Fruit fly (Drosophila melanogaster) whole organism, prepupa: ENCODE measurements around the gene Ae2.

Experiments
- Blimp-1 ChIP-seq: fragments of 200-800 bp; sonication (Bioruptor generic); optimal IDR thresholded peaks from 3 replicates; lab custom pipeline; 2017; ENCODE audit warnings: missing biosample characterization, missing genetic modification characterization, mild to moderate bottlenecking, moderate library complexity, missing genetic modification reagents
- CG10631 ChIP-seq: fragments of 200-800 bp; sonication (Bioruptor generic); optimal IDR thresholded peaks from 2 replicates; lab custom pipeline; 2016; ENCODE audit warnings: missing biosample characterization, missing genetic modification characterization
- CG10669 ChIP-seq: fragments of 200-800 bp; sonication (Bioruptor generic); optimal IDR thresholded peaks from 3 replicates; lab custom pipeline; 2018; ENCODE audit warnings: missing biosample characterization, mild to moderate bottlenecking, missing genetic modification characterization, moderate library complexity
- CG11294 ChIP-seq: fragments of 200-800 bp; sonication (Bioruptor generic); IDR thresholded peaks from 2 replicates; pipeline ENCODE4 v1.3.6; 2022; ENCODE audit warnings: missing biosample characterization, missing genetic modification characterization
- CG11902 ChIP-seq: fragments of 200-800 bp; sonication (Bioruptor generic); optimal IDR thresholded peaks from 3 replicates; lab custom pipeline; 2016; ENCODE audit warnings: missing biosample characterization, missing genetic modification characterization
- CG15336 ChIP-seq: fragments of 200-800 bp; sonication (Bioruptor generic); IDR thresholded peaks from 2 replicates; pipeline ENCODE4 v1.3.6; 2022; ENCODE audit warnings: missing biosample characterization, missing genetic modification characterization
- CG1621 ChIP-seq: fragments of 200-800 bp; sonication (Bioruptor generic); optimal IDR thresholded peaks from 3 replicates; lab custom pipeline; 2018; ENCODE audit warnings: missing biosample characterization, mild to moderate bottlenecking, missing genetic modification characterization
- CG16779 ChIP-seq: fragments of 200-800 bp; sonication (Bioruptor generic); optimal IDR thresholded peaks from 3 replicates; lab custom pipeline; 2017; ENCODE audit warnings: missing biosample characterization, mild to moderate bottlenecking, missing genetic modification characterization
- CG3032 ChIP-seq: fragments of 200-800 bp; optimal IDR thresholded peaks from 2 replicates; lab custom pipeline; 2019; ENCODE audit warnings: missing biosample characterization, mild to moderate bottlenecking, missing genetic modification characterization, moderate library complexity
- CG31627 ChIP-seq: fragments of 200-800 bp; sonication (Bioruptor generic); optimal IDR thresholded peaks from 3 replicates; lab custom pipeline; 2016; ENCODE audit warnings: missing biosample characterization, missing genetic modification characterization
- CG32006 ChIP-seq: fragments of 200-800 bp; sonication (Bioruptor generic); optimal IDR thresholded peaks from 3 replicates; lab custom pipeline; 2017; ENCODE audit warnings: missing biosample characterization, mild to moderate bottlenecking, missing genetic modification characterization
- CG34406 ChIP-seq: fragments of 200-800 bp; sonication (Bioruptor generic); optimal IDR thresholded peaks from 3 replicates; lab custom pipeline; 2016; ENCODE audit warnings: missing biosample characterization, missing genetic modification characterization
- CG3919 ChIP-seq: fragments of 200-800 bp; sonication (Bioruptor generic); optimal IDR thresholded peaks from 3 replicates; lab custom pipeline; 2016; ENCODE audit warnings: missing biosample characterization, missing genetic modification characterization
- CG6163 ChIP-seq: fragments of 200-800 bp; sonication (Bioruptor generic); IDR thresholded peaks from 3 replicates; pipeline ENCODE4 v1.3.6; 2022; ENCODE audit warnings: missing biosample characterization, missing genetic modification characterization
- CG6276 ChIP-seq: fragments of 200-800 bp; sonication (Bioruptor generic); optimal IDR thresholded peaks from 2 replicates; lab custom pipeline; 2017; ENCODE audit warnings: missing biosample characterization, mild to moderate bottlenecking, missing genetic modification characterization
- CG6792 ChIP-seq: fragments of 200-800 bp; sonication (Bioruptor generic); optimal IDR thresholded peaks from 3 replicates; lab custom pipeline; 2016; ENCODE audit warnings: missing biosample characterization, missing genetic modification characterization
- CG6808 ChIP-seq: fragments of 200-800 bp; sonication (Bioruptor generic); optimal IDR thresholded peaks from 3 replicates; lab custom pipeline; 2017; ENCODE audit warnings: missing biosample characterization, missing genetic modification characterization, mild to moderate bottlenecking, moderate library complexity, missing genetic modification reagents
- CG6854 ChIP-seq: fragments of 200-800 bp; sonication (Bioruptor generic); optimal IDR thresholded peaks from 2 replicates; lab custom pipeline; 2017; ENCODE audit warnings: missing biosample characterization, mild to moderate bottlenecking, missing genetic modification characterization
- CG7368 ChIP-seq: fragments of 200-800 bp; sonication (Bioruptor generic); optimal IDR thresholded peaks from 3 replicates; lab custom pipeline; 2016; ENCODE audit warnings: missing biosample characterization, missing genetic modification characterization
- CG8119 ChIP-seq: fragments of 200-800 bp; sonication (Bioruptor generic); IDR thresholded peaks from 3 replicates; pipeline ENCODE4 v1.3.6; 2022; ENCODE audit warnings: missing biosample characterization, missing genetic modification characterization
- CG8319 ChIP-seq: fragments of 200-800 bp; sonication (Bioruptor generic); optimal IDR thresholded peaks from 3 replicates; lab custom pipeline; 2016; ENCODE audit warnings: missing biosample characterization, missing genetic modification characterization
- CG9139 ChIP-seq: fragments of 200-800 bp; sonication (Bioruptor generic); optimal IDR thresholded peaks from 3 replicates; lab custom pipeline; 2017; ENCODE audit warnings: missing biosample characterization, mild to moderate bottlenecking, missing genetic modification characterization
- Eip75B ChIP-seq: fragments of 200-800 bp; sonication (Bioruptor generic); optimal IDR thresholded peaks from 3 replicates; lab custom pipeline; 2016; ENCODE audit warnings: missing biosample characterization, missing genetic modification characterization
- Eip93F ChIP-seq: fragments of 200-800 bp; sonication (Bioruptor generic); optimal IDR thresholded peaks from 2 replicates; lab custom pipeline; 2016; ENCODE audit warnings: missing biosample characterization, mild to moderate bottlenecking, missing genetic modification characterization
- Ets21C ChIP-seq: fragments of 200-800 bp; sonication (Bioruptor generic); optimal IDR thresholded peaks from 3 replicates; lab custom pipeline; 2016; ENCODE audit warnings: missing biosample characterization, missing genetic modification characterization
- Ets96B ChIP-seq: fragments of 200-800 bp; optimal IDR thresholded peaks from 2 replicates; lab custom pipeline; 2019; ENCODE audit warnings: missing biosample characterization, mild to moderate bottlenecking, missing genetic modification characterization, moderate library complexity
- Gug ChIP-seq: fragments of 200-800 bp; sonication (Bioruptor generic); IDR thresholded peaks from 2 replicates; pipeline ENCODE4 v1.3.6; 2022; ENCODE audit warnings: missing biosample characterization, missing genetic modification characterization
- Hr38 ChIP-seq: sonication (Bioruptor generic); optimal IDR thresholded peaks from 2 replicates; lab custom pipeline; 2016; ENCODE audit warnings: missing biosample characterization, missing genetic modification characterization
- Hr39 ChIP-seq: fragments of 200-800 bp; sonication (Bioruptor generic); optimal IDR thresholded peaks from 2 replicates; lab custom pipeline; 2016; ENCODE audit warnings: missing biosample characterization, missing genetic modification characterization
- Hr4 ChIP-seq: fragments of 200-800 bp; sonication (Bioruptor generic); optimal IDR thresholded peaks from 3 replicates; lab custom pipeline; 2016; ENCODE audit warnings: missing biosample characterization, missing genetic modification characterization
- Lpt ChIP-seq: fragments of 200-800 bp; sonication (Bioruptor generic); optimal IDR thresholded peaks from 3 replicates; lab custom pipeline; 2016; ENCODE audit warnings: missing biosample characterization, missing genetic modification characterization
- Met ChIP-seq: fragments of 200-800 bp; sonication (Bioruptor generic); optimal IDR thresholded peaks from 3 replicates; lab custom pipeline; 2016; ENCODE audit warnings: missing biosample characterization, missing genetic modification characterization
- OdsH ChIP-seq: fragments of 200-800 bp; sonication (Bioruptor generic); optimal IDR thresholded peaks from 3 replicates; lab custom pipeline; 2016; ENCODE audit warnings: missing biosample characterization, missing genetic modification characterization
- Smox ChIP-seq: fragments of 200-800 bp; sonication (Bioruptor generic); optimal IDR thresholded peaks from 3 replicates; lab custom pipeline; 2016; ENCODE audit warnings: missing biosample characterization, missing genetic modification characterization
- Sox102F ChIP-seq: fragments of 200-800 bp; sonication (Bioruptor generic); optimal IDR thresholded peaks from 2 replicates; lab custom pipeline; 2016; ENCODE audit warnings: missing biosample characterization, mild to moderate bottlenecking, missing genetic modification characterization
- Sox14 ChIP-seq: fragments of 200-800 bp; sonication (Bioruptor generic); optimal IDR thresholded peaks from 3 replicates; lab custom pipeline; 2016; ENCODE audit warnings: missing biosample characterization, missing genetic modification characterization
- Sox15 ChIP-seq: fragments of 200-800 bp; sonication (Bioruptor generic); optimal IDR thresholded peaks from 3 replicates; lab custom pipeline; 2016; ENCODE audit warnings: missing biosample characterization, missing genetic modification characterization
- achi ChIP-seq: fragments of 200-800 bp; sonication (Bioruptor generic); optimal IDR thresholded peaks from 3 replicates; lab custom pipeline; 2016; ENCODE audit warnings: missing biosample characterization, missing genetic modification characterization
- cyc ChIP-seq: fragments of 200-800 bp; sonication (Bioruptor generic); optimal IDR thresholded peaks from 3 replicates; lab custom pipeline; 2016; ENCODE audit warnings: missing biosample characterization, missing genetic modification characterization
- dac ChIP-seq: fragments of 200-800 bp; sonication (Bioruptor generic); optimal IDR thresholded peaks from 2 replicates; lab custom pipeline; 2017; ENCODE audit warnings: missing biosample characterization, mild to moderate bottlenecking, missing genetic modification characterization
- dsx ChIP-seq: fragments of 200-800 bp; optimal IDR thresholded peaks from 3 replicates; lab custom pipeline; 2019; ENCODE audit warnings: missing biosample characterization, mild to moderate bottlenecking, missing genetic modification characterization, moderate library complexity; ENCODE audit not compliant: poor library complexity, severe bottlenecking
- eg ChIP-seq: fragments of 200-800 bp; sonication (Bioruptor generic); IDR thresholded peaks from 3 replicates; pipeline ENCODE4 v1.3.6; 2022; ENCODE audit warnings: missing biosample characterization, missing genetic modification characterization
- fd59A ChIP-seq: fragments of 200-800 bp; sonication (Bioruptor generic); optimal IDR thresholded peaks from 2 replicates; lab custom pipeline; 2017; ENCODE audit warnings: missing biosample characterization, mild to moderate bottlenecking, missing genetic modification characterization, missing genetic modification reagents
- fd85E ChIP-seq: fragments of 200-800 bp; sonication (Bioruptor generic); optimal IDR thresholded peaks from 3 replicates; lab custom pipeline; 2016; ENCODE audit warnings: missing biosample characterization, missing genetic modification characterization
- fkh ChIP-seq: fragments of 200-800 bp; sonication (Bioruptor generic); optimal IDR thresholded peaks from 3 replicates; lab custom pipeline; 2017; ENCODE audit warnings: missing biosample characterization, mild to moderate bottlenecking, missing genetic modification characterization, moderate library complexity
- lz ChIP-seq: fragments of 200-800 bp; sonication (Bioruptor generic); optimal IDR thresholded peaks from 3 replicates; lab custom pipeline; 2016; ENCODE audit warnings: missing biosample characterization, missing genetic modification characterization
- net ChIP-seq: fragments of 200-800 bp; sonication (Bioruptor generic); optimal IDR thresholded peaks from 3 replicates; lab custom pipeline; 2016; ENCODE audit warnings: missing biosample characterization, missing genetic modification characterization
- pdm3 ChIP-seq: fragments of 200-800 bp; sonication (Bioruptor generic); optimal IDR thresholded peaks from 3 replicates; lab custom pipeline; 2016; ENCODE audit warnings: missing biosample characterization, missing genetic modification characterization
- spab ChIP-seq: fragments of 200-800 bp; sonication (Bioruptor generic); optimal IDR thresholded peaks from 2 replicates; lab custom pipeline; 2017; ENCODE audit warnings: missing biosample characterization, mild to moderate bottlenecking, missing genetic modification characterization, missing genetic modification reagents
- ss ChIP-seq, 2 experiments: fragments of 200-800 bp; sonication (Bioruptor generic); optimal IDR thresholded peaks; 2 replicates in 1 of 2; 3 replicates in 1 of 2; lab custom pipeline; 2017 to 2018; ENCODE audit warnings: mild to moderate bottlenecking in 2 of 2, missing biosample characterization in 2 of 2, missing genetic modification characterization in 2 of 2, moderate library complexity in 1 of 2
- svp ChIP-seq: fragments of 200-800 bp; sonication (Bioruptor generic); peaks from one replicate; lab custom pipeline; 2016; ENCODE audit warnings: missing biosample characterization, missing genetic modification characterization
- topi ChIP-seq: fragments of 200-800 bp; sonication (Bioruptor generic); optimal IDR thresholded peaks from 3 replicates; lab custom pipeline; 2016; ENCODE audit warnings: missing biosample characterization, missing genetic modification characterization
- vri ChIP-seq: fragments of 200-800 bp; sonication (Bioruptor generic); optimal IDR thresholded peaks from 3 replicates; lab custom pipeline; 2016; ENCODE audit warnings: missing biosample characterization, mild to moderate bottlenecking, missing genetic modification characterization

The Ae2 gene

DNA sequence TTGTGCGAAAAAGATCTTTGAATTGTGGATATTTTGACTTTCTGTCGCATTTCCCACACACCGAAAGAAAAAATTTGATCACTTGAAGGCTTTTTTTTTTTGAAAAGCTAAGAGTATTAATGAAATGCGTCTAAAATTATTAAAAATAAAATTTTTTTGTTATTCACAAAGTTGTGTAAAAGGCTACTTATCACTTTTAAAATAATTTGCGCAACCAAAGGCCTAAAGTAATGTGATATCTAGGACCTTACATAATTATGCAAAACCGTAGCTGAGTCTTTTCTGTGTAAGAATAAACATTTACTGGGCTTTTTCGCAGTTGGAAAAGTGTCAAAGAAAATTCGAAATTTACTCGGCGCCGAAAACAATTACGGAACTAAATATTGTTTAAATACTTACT, 963 bp downstream of the Ae2 start:
- TF ChIP-seq CG8119 (GFP tag; lab: Robert Waterston, UW) (no peak), CG34406 (GFP tag; lab: Kevin White, UChicago) (no peak), Eip93F (GFP tag; lab: Kevin White, UChicago) (no peak), Lpt (GFP tag; lab: Kevin White, UChicago) (no peak), spab (GFP tag; lab: Kevin White, UChicago) (no peak), Hr38 (GFP tag; lab: Kevin White, UChicago) (no peak), CG10669 (GFP tag; lab: Kevin White, UChicago) (no peak), CG8319 (GFP tag; lab: Kevin White, UChicago) (no peak), CG6854 (GFP tag; lab: Kevin White, UChicago) (no peak), fd59A (GFP tag; lab: Kevin White, UChicago) (no peak), CG16779 (no peak), CG31627 (peak; percentile 9), Hr39 (no peak), dsx (GFP tag; lab: Kevin White, UChicago) (no peak), Hr4 (GFP tag; lab: Kevin White, UChicago) (peak; percentile 42), CG7368 (GFP tag; lab: Kevin White, UChicago) (no peak), achi (peak; percentile 21), CG6276 (GFP tag; lab: Kevin White, UChicago) (no peak), Eip75B (no peak), CG1621 (tag; lab: Kevin White, UChicago) (no peak), Sox102F (GFP tag; lab: Kevin White, UChicago) (no peak), CG6792 (GFP tag; lab: Kevin White, UChicago) (no peak), Smox (GFP tag; lab: Kevin White, UChicago) (peak; percentile 2), Met (GFP tag; lab: Kevin White, UChicago) (peak; percentile 38), Ets21C (GFP tag; lab: Kevin White, UChicago) (peak; percentile 14), Sox14 (GFP tag; lab: Kevin White, UChicago) (no peak), topi (GFP tag; lab: Kevin White, UChicago) (peak; percentile 13), CG10631 (GFP tag; lab: Kevin White, UChicago) (peak; percentile 28), cyc (GFP tag; lab: Kevin White, UChicago) (no peak), OdsH (GFP tag; lab: Kevin White, UChicago) (peak; percentile 17), CG15336 (GFP tag; lab: Robert Waterston, UW) (no peak), fkh (GFP tag; lab: Kevin White, UChicago) (no peak), CG3032 (no peak), ss (GFP tag; optimal IDR thresholded peaks at IDR 0.05; lab: Kevin White, UChicago) (no peak), Blimp-1 (GFP tag; lab: Kevin White, UChicago) (no peak), CG11294 (no peak), lz (peak; percentile 18), CG9139 (GFP tag; lab: Kevin White, UChicago) (no peak), CG32006 (GFP tag; lab: Kevin White, UChicago) (peak; percentile 43), CG6808 (GFP tag; lab: Kevin White, UChicago) (no peak), net (no peak), eg (GFP tag; lab: Robert Waterston, UW) (no peak), CG3919 (GFP tag; lab: Kevin White, UChicago) (peak; percentile 12), CG6163 (GFP tag; lab: Robert Waterston, UW) (no peak), Gug (no peak), CG11902 (GFP tag; lab: Kevin White, UChicago) (no peak), fd85E (GFP tag; lab: Kevin White, UChicago) (no peak), svp (peak; percentile 57), Sox15 (no peak), vri (no peak), pdm3 (GFP tag; lab: Kevin White, UChicago) (peak; percentile 29), dac (GFP tag; lab: Kevin White, UChicago) (no peak), Ets96B (tag; lab: Kevin White, UChicago) (no peak)
